Fruit fly (Drosophila melanogaster): ENCODE measurements around the gene caup.
A peak's percentile ranks its signal among the peaks of the same experiment; 100 is the strongest.

caup gene

dm6 chr3L:12564979-12565378 is 44.5 kb upstream of the caup start:
- TF ChIP-seq eg (GFP tag; IDR thresholded peaks at IDR 0.05) (peak; percentile 41; the same call in 1 of the 3 replicates), CG6276 (GFP tag; optimal IDR thresholded peaks at IDR 0.05) (no peak)

- TF ChIP-seq OdsH (GFP tag; optimal IDR thresholded peaks at IDR 0.05) (no peak), Lpt (GFP tag; optimal IDR thresholded peaks at IDR 0.05) (no peak), Smox (GFP tag; optimal IDR thresholded peaks at IDR 0.05) (no peak), Hr38 (GFP tag; optimal IDR thresholded peaks at IDR 0.05) (no peak), Sox14 (GFP tag; optimal IDR thresholded peaks at IDR 0.05) (no peak), CG4318 (GFP tag; optimal IDR thresholded peaks at IDR 0.05) (no peak), CG10631 (GFP tag; optimal IDR thresholded peaks at IDR 0.05) (no peak), Eip75B (GFP tag; optimal IDR thresholded peaks at IDR 0.05) (no peak), CG11902 (GFP tag; optimal IDR thresholded peaks at IDR 0.05) (no peak), CG3032 (tag; optimal IDR thresholded peaks at IDR 0.05) (no peak), topi (GFP tag; optimal IDR thresholded peaks at IDR 0.05) (no peak), CG11294 (GFP tag; IDR thresholded peaks at IDR 0.05) (no peak), CG6276 (GFP tag; optimal IDR thresholded peaks at IDR 0.05) (no peak), CG6792 (GFP tag; optimal IDR thresholded peaks at IDR 0.05) (no peak), CG31627 (GFP tag; optimal IDR thresholded peaks at IDR 0.05) (no peak), Eip78C (GFP tag) (no peak), CG6163 (GFP tag; IDR thresholded peaks at IDR 0.05) (no peak), CG8632 (GFP tag; optimal IDR thresholded peaks at IDR 0.05) (no peak), eg (GFP tag; IDR thresholded peaks at IDR 0.05) (no peak), CG6854 (GFP tag; optimal IDR thresholded peaks at IDR 0.05) (no peak)
These were observed 44.0 kb upstream of the caup start for dm6 chr3L:12565422-12565821.

dm6 chr3L:12566065-12566730 is 43.2 kb upstream of the caup start:
- TF ChIP-seq cyc (GFP tag; optimal IDR thresholded peaks at IDR 0.05) (no peak), Sox14 (GFP tag; optimal IDR thresholded peaks at IDR 0.05) (no peak), CG6792 (GFP tag; optimal IDR thresholded peaks at IDR 0.05) (no peak), fd85E (GFP tag; optimal IDR thresholded peaks at IDR 0.05) (no peak), salr (GFP tag; optimal IDR thresholded peaks at IDR 0.05) (no peak), CG31627 (GFP tag; optimal IDR thresholded peaks at IDR 0.05) (no peak), CG6808 (GFP tag; optimal IDR thresholded peaks at IDR 0.05) (no peak), topi (GFP tag; optimal IDR thresholded peaks at IDR 0.05) (no peak), CG11902 (GFP tag; optimal IDR thresholded peaks at IDR 0.05) (no peak)

- peak; percentile 39 for TF ChIP-seq topi (GFP tag; optimal IDR thresholded peaks at IDR 0.05)
- TF ChIP-seq CG6276 (GFP tag; optimal IDR thresholded peaks at IDR 0.05) = no peak
- no peak for TF ChIP-seq Eip93F (GFP tag; optimal IDR thresholded peaks at IDR 0.05)
- TF ChIP-seq CG32006 (GFP tag; optimal IDR thresholded peaks at IDR 0.05) = peak; percentile 22
- no peak for TF ChIP-seq CG11294 (GFP tag; IDR thresholded peaks at IDR 0.05)
- TF ChIP-seq CG7368 (GFP tag; optimal IDR thresholded peaks at IDR 0.05) = no peak
- TF ChIP-seq CG10631 (GFP tag; optimal IDR thresholded peaks at IDR 0.05) = no peak
- TF ChIP-seq Hr38 (GFP tag; optimal IDR thresholded peaks at IDR 0.05) = no peak
- no peak for TF ChIP-seq CG8119 (GFP tag; IDR thresholded peaks at IDR 0.05)
- TF ChIP-seq CG16779 (tag; optimal IDR thresholded peaks at IDR 0.05) = no peak
- TF ChIP-seq fd59A (GFP tag; optimal IDR thresholded peaks at IDR 0.05) = no peak
- peak; percentile 97 for TF ChIP-seq fkh (GFP tag; optimal IDR thresholded peaks at IDR 0.05)
- TF ChIP-seq Gug (GFP tag; IDR thresholded peaks at IDR 0.05) = peak; percentile 38; the same call in 1 of the 2 replicates
- no peak for TF ChIP-seq CG6163 (GFP tag; IDR thresholded peaks at IDR 0.05)
- peak; percentile 32 for TF ChIP-seq esn (GFP tag; optimal IDR thresholded peaks at IDR 0.05)
- TF ChIP-seq CG10669 (GFP tag; optimal IDR thresholded peaks at IDR 0.05) = peak; percentile 17
- TF ChIP-seq cyc (GFP tag; optimal IDR thresholded peaks at IDR 0.05) = peak; percentile 54
- peak in 1 of 2 experiments; percentile 14 for TF ChIP-seq ss (GFP tag; optimal IDR thresholded peaks at IDR 0.05)
- peak; percentile 27 for TF ChIP-seq dsx (GFP tag; optimal IDR thresholded peaks at IDR 0.05; ENCODE audit: poor library complexity, severe bottlenecking)
- TF ChIP-seq eg (GFP tag; IDR thresholded peaks at IDR 0.05) = no peak
- peak; percentile 7 for TF ChIP-seq Ets21C (GFP tag; optimal IDR thresholded peaks at IDR 0.05)
- TF ChIP-seq Lpt (GFP tag; optimal IDR thresholded peaks at IDR 0.05) = no peak
- TF ChIP-seq acj6 (GFP tag; optimal IDR thresholded peaks at IDR 0.05) = no peak
- no peak for TF ChIP-seq CG11762 (GFP tag; optimal IDR thresholded peaks at IDR 0.05; ENCODE audit: insufficient read depth)
- peak in 1 of 2 experiments; percentile 37 for TF ChIP-seq salr (GFP tag; optimal IDR thresholded peaks at IDR 0.05)
- TF ChIP-seq CG9139 (GFP tag; optimal IDR thresholded peaks at IDR 0.05) = no peak
- TF ChIP-seq net (GFP tag; optimal IDR thresholded peaks at IDR 0.05) = no peak
- no peak for TF ChIP-seq CG6854 (GFP tag; optimal IDR thresholded peaks at IDR 0.05)
- TF ChIP-seq CG3032 (tag; optimal IDR thresholded peaks at IDR 0.05) = peak; percentile 58
- no peak for TF ChIP-seq fd85E (GFP tag; optimal IDR thresholded peaks at IDR 0.05)
- peak; percentile 8 for TF ChIP-seq CG11902 (GFP tag; optimal IDR thresholded peaks at IDR 0.05)
- no peak for TF ChIP-seq CG6808 (GFP tag; optimal IDR thresholded peaks at IDR 0.05)
- TF ChIP-seq Smox (GFP tag; optimal IDR thresholded peaks at IDR 0.05) = no peak
- TF ChIP-seq OdsH (GFP tag; optimal IDR thresholded peaks at IDR 0.05) = peak; percentile 23
- peak; percentile 62 for TF ChIP-seq Eip78C (GFP tag)
These were observed 37.1 kb upstream of the caup start, which contains the start of gene sowah for dm6 chr3L:12572366-12572765. Gene sowah (minus strand): TSS chr3L:12572542.
